Worm (Caenorhabditis elegans): ENCODE results near the gene mex-1.

mex-1 gene

ce11 chrII:11973632-11974031 lies 5.2 kb downstream of the mex-1 start, which contains the start of gene acbp-6:
Gene acbp-6 (minus strand): TSS chrII:11973732.
- no peak for TF ChIP-seq R02D3.7 (tag; optimal IDR thresholded peaks at IDR 0.05)
- TF ChIP-seq lin-39 (tag; optimal IDR thresholded peaks at IDR 0.05) = no peak
- no peak for TF ChIP-seq ceh-82 (tag; optimal IDR thresholded peaks at IDR 0.05)
- TF ChIP-seq eor-1 (tag; optimal IDR thresholded peaks at IDR 0.05) = no peak
- no peak for TF ChIP-seq jun-1 (tag; optimal IDR thresholded peaks at IDR 0.05)

DNA sequence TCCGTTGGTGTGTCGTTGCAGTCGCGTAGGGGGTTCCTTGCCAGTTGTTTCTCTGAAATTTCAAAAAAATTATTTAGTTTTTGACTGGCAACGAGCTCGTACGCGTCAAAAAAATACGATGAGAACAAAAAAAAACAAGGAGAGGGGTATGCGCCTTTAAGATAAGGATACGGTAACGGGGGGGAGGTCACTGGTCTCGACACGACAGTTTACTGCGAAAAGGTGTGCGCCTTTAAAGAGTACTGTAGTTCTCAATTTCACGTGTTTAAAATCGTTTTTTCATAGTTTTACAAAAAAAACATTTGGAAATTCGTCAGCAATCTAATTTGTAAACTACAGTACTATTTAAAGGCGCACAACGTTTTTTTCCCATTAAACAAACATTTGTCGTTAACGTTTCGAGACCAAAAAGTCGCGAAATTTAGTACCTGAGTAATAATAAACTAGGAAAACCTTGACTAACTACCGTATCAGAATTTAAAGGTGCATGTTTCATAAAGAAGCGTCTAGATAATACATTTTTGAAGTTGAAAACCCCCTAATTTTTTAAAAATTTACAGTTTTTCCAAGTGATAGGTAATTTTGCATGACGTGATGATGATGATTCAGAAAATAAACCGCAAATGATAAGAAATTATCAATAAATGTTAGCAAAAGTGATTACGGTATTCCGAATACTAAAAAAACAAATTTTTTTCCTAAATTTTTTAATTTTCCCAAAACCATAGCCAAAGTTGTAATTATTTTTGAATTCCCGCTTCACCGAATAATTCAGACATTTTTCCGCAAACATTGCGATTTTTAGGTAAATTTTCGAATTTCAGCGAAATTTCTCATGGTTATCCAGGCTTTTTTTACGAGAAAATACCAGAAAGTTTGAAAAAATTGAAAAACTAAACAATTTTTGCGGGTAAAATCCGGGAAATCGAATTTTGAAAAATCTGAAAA lies 5.9 kb downstream of the mex-1 start:
- peak; percentile 47 for TF ChIP-seq jun-1 (tag; optimal IDR thresholded peaks at IDR 0.05)
- TF ChIP-seq egl-5 (tag; optimal IDR thresholded peaks at IDR 0.05) = no peak
- peak; percentile 53 for TF ChIP-seq ZK546.5 (tag; optimal IDR thresholded peaks at IDR 0.05)
- no peak for TF ChIP-seq nhr-23 (tag; optimal IDR thresholded peaks at IDR 0.05)
- TF ChIP-seq skn-1 (tag; optimal IDR thresholded peaks at IDR 0.05) = no peak
- no peak for TF ChIP-seq lin-39 (tag; optimal IDR thresholded peaks at IDR 0.05)
- TF ChIP-seq lin-15B (tag; optimal IDR thresholded peaks at IDR 0.05) = no peak
- peak; percentile 34 for TF ChIP-seq pha-4 (tag; optimal IDR thresholded peaks at IDR 0.05)
- no peak for TF ChIP-seq ceh-16 (tag; optimal IDR thresholded peaks at IDR 0.05)
- TF ChIP-seq aly-2 (tag; optimal IDR thresholded peaks at IDR 0.05) = peak; percentile 34
- TF ChIP-seq lsy-12 (tag; optimal IDR thresholded peaks at IDR 0.05) = peak; percentile 40
- TF ChIP-seq snpc-4 (tag; optimal IDR thresholded peaks at IDR 0.05) = no peak
- no peak for TF ChIP-seq unc-39 (tag; optimal IDR thresholded peaks at IDR 0.05)
- TF ChIP-seq elt-2 (tag; optimal IDR thresholded peaks at IDR 0.05) = peak; percentile 49
- peak; percentile 13 for TF ChIP-seq hmg-11 (tag; optimal IDR thresholded peaks at IDR 0.05)
- no peak for TF ChIP-seq elt-3 (tag; optimal IDR thresholded peaks at IDR 0.05)
- TF ChIP-seq nfya-1 (tag; optimal IDR thresholded peaks at IDR 0.05; ENCODE audit: insufficient read depth) = peak; percentile 3
- TF ChIP-seq nhr-77 (tag; optimal IDR thresholded peaks at IDR 0.05) = peak; percentile 24
- peak; percentile 77 for TF ChIP-seq ama-1 (optimal IDR thresholded peaks at IDR 0.05)
- TF ChIP-seq nhr-11 (tag; optimal IDR thresholded peaks at IDR 0.05) = no peak
- no peak for TF ChIP-seq R02D3.7 (tag; optimal IDR thresholded peaks at IDR 0.05)
- TF ChIP-seq pqm-1 (tag; optimal IDR thresholded peaks at IDR 0.05) = peak; percentile 19
- TF ChIP-seq egl-27 (tag; optimal IDR thresholded peaks at IDR 0.05) = no peak
- TF ChIP-seq nhr-28 (tag; optimal IDR thresholded peaks at IDR 0.05) = peak; percentile 55
- TF ChIP-seq mml-1 (tag; optimal IDR thresholded peaks at IDR 0.05) = no peak
- no peak for TF ChIP-seq fkh-2 (tag; optimal IDR thresholded peaks at IDR 0.05)
- TF ChIP-seq nhr-237 (tag; optimal IDR thresholded peaks at IDR 0.05) = no peak
- TF ChIP-seq ztf-4 (tag; optimal IDR thresholded peaks at IDR 0.05) = no peak
- peak; percentile 76 for TF ChIP-seq fos-1 (tag; optimal IDR thresholded peaks at IDR 0.05)
- TF ChIP-seq ceh-28 (tag; optimal IDR thresholded peaks at IDR 0.05) = no peak
- no peak for TF ChIP-seq daf-12 (tag; optimal IDR thresholded peaks at IDR 0.05)
- peak; percentile 11 for TF ChIP-seq nhr-43 (tag; optimal IDR thresholded peaks at IDR 0.05; ENCODE audit: poor library complexity, severe bottlenecking)
- no peak for TF ChIP-seq ztf-11 (tag; optimal IDR thresholded peaks at IDR 0.05)

- TF ChIP-seq nhr-43 (tag; optimal IDR thresholded peaks at IDR 0.05; ENCODE audit: poor library complexity, severe bottlenecking) (peak; percentile 27), nhr-25 (tag; optimal IDR thresholded peaks at IDR 0.05) (no peak)
Measured at ce11 chrII:11976727-11977259, 8.4 kb downstream of the mex-1 start.

DNA sequence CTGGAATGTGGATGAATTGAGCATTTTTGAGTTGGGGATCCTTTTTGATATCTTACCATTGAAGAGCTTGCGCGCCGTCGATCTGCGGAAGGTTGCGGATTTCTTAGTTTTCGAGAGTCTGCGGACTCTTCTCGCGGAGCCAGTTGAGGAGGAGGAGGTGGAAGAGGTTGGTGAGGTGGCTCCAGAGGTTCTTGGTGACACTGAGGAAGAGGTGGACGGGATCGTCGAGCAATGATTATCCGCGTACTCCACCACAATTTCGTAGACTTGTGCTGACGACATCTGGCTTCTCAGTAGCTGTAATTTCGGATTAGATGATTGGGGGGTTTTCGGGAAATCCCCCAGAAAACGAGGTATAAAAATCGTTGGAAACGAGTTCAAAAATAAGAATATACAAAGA lies 8.9 kb downstream of the mex-1 start, which contains the start of gene Y17G7B.21:
Gene Y17G7B.21, minus strand, starts transcription at position 299 of the 400 bp plus-strand sequence.
- TF ChIP-seq nhr-77 (tag; optimal IDR thresholded peaks at IDR 0.05) (no peak), nhr-28 (tag; optimal IDR thresholded peaks at IDR 0.05) (no peak), pha-4 (tag; optimal IDR thresholded peaks at IDR 0.05) (no peak), ztf-4 (tag; optimal IDR thresholded peaks at IDR 0.05) (no peak), elt-3 (tag; optimal IDR thresholded peaks at IDR 0.05) (peak in 1 of 3 experiments; percentile 4), ceh-82 (tag; optimal IDR thresholded peaks at IDR 0.05) (no peak), fkh-10 (GFP tag; optimal IDR thresholded peaks at IDR 0.05) (no peak), lsy-12 (tag; optimal IDR thresholded peaks at IDR 0.05) (peak; percentile 7), ceh-28 (tag; optimal IDR thresholded peaks at IDR 0.05) (no peak), nhr-12 (tag; optimal IDR thresholded peaks at IDR 0.05) (no peak), sea-2 (GFP tag; optimal IDR thresholded peaks at IDR 0.05) (no peak), ama-1 (optimal IDR thresholded peaks at IDR 0.05) (peak; percentile 72)

All from whole organism, L3 larva.